In genomic region chr3R:6759419-6759818, dm6 we compare ENCODE assay signal across 1 fruit fly cellular context.
TF ChIP-seq lines count a peak whose summit lies in the region.

Gene bcd (minus strand): TSS chr3R:6759466.

TF ChIP-seq in whole organism, embryonic, 481 proteins besides CTCF, POLR2A, EP300 and RAD21 (continued from another document and continues in another):
- TF ChIP-seq Optix (GFP tag; IDR thresholded peaks at IDR 0.05; lab: Robert Waterston, UW): peak; percentile 78
- TF ChIP-seq bsh (GFP tag; optimal IDR thresholded peaks at IDR 0.05; lab: Kevin White, UChicago): peak in 1 of 2 experiments; percentile 68
- 0 out of 2 replicates have a peak, but pooled peaks have one; percentile 43 for TF ChIP-seq hbn (GFP tag; IDR thresholded peaks at IDR 0.05; lab: Robert Waterston, UW; ENCODE audit: partially characterized antibody)
- peak; percentile 69 for TF ChIP-seq CG30431 (GFP tag; optimal IDR thresholded peaks at IDR 0.05; lab: Kevin White, UChicago)
- TF ChIP-seq CG9876 (GFP tag; optimal IDR thresholded peaks at IDR 0.05; lab: Kevin White, UChicago): peak; percentile 74
- peak; percentile 49; the same call in 2 of the 3 replicates for TF ChIP-seq CG6791 (GFP tag; IDR thresholded peaks at IDR 0.05; lab: Robert Waterston, UW; ENCODE audit: partially characterized antibody)
- TF ChIP-seq br (optimal IDR thresholded peaks at IDR 0.05; lab: Kevin White, UChicago): no peak
- peak; percentile 78 for TF ChIP-seq Atf3 (GFP tag; optimal IDR thresholded peaks at IDR 0.05; lab: Kevin White, UChicago)
- TF ChIP-seq usp (GFP tag; optimal IDR thresholded peaks at IDR 0.05; lab: Kevin White, UChicago): no peak
- peak; percentile 80 for TF ChIP-seq HLH54F (GFP tag; optimal IDR thresholded peaks at IDR 0.05; lab: Kevin White, UChicago)
- TF ChIP-seq pros (GFP tag; optimal IDR thresholded peaks at IDR 0.05; lab: Kevin White, UChicago): no peak
- peak; percentile 61 for TF ChIP-seq Blimp-1 (GFP tag; optimal IDR thresholded peaks at IDR 0.05; lab: Kevin White, UChicago)
- TF ChIP-seq CG7963 (GFP tag; IDR thresholded peaks at IDR 0.05; lab: Robert Waterston, UW; ENCODE audit: partially characterized antibody): no peak
- TF ChIP-seq her (GFP tag; optimal IDR thresholded peaks at IDR 0.05; lab: Kevin White, UChicago): peak; percentile 67
- peak; percentile 76 for TF ChIP-seq ttk (GFP tag; IDR thresholded peaks at IDR 0.05; lab: Robert Waterston, UW)
- TF ChIP-seq HLH3B (GFP tag; IDR thresholded peaks at IDR 0.05; lab: Robert Waterston, UW): peak; percentile 63
- peak; percentile 26 for TF ChIP-seq CG18619 (GFP tag; optimal IDR thresholded peaks at IDR 0.05; lab: Kevin White, UChicago)
- peak; percentile 90 for TF ChIP-seq Chrac-16 (GFP tag; optimal IDR thresholded peaks at IDR 0.05; lab: Kevin White, UChicago)
- peak; percentile 61 for TF ChIP-seq seq (GFP tag; IDR thresholded peaks at IDR 0.05; lab: Robert Waterston, UW)
- peak; percentile 78 for TF ChIP-seq CG13287 (GFP tag; IDR thresholded peaks at IDR 0.05; lab: Robert Waterston, UW; ENCODE audit: partially characterized antibody)
- peak; percentile 54 for TF ChIP-seq CG31441 (GFP tag; IDR thresholded peaks at IDR 0.05; lab: Robert Waterston, UW)
- peak; percentile 65; the same call in 2 of the 3 replicates for TF ChIP-seq CG17361 (GFP tag; IDR thresholded peaks at IDR 0.05; lab: Robert Waterston, UW)
- TF ChIP-seq CG3281 (GFP tag; optimal IDR thresholded peaks at IDR 0.05; lab: Kevin White, UChicago): peak; percentile 33
- no peak for TF ChIP-seq h (optimal IDR thresholded peaks at IDR 0.05; lab: Kevin White, UChicago)
- TF ChIP-seq CG15011 (GFP tag; optimal IDR thresholded peaks at IDR 0.05; lab: Kevin White, UChicago): no peak
- peak; percentile 34; the same call in 1 of the 2 replicates for TF ChIP-seq crol (GFP tag; IDR thresholded peaks at IDR 0.05; lab: Robert Waterston, UW)
- peak; percentile 72 for TF ChIP-seq trem (tag; optimal IDR thresholded peaks at IDR 0.05; lab: Kevin White, UChicago)
- TF ChIP-seq CG12659 (GFP tag; optimal IDR thresholded peaks at IDR 0.05; lab: Kevin White, UChicago): peak; percentile 64
- peak; percentile 77 for TF ChIP-seq onecut (GFP tag; IDR thresholded peaks at IDR 0.05; lab: Robert Waterston, UW)
- no peak for TF ChIP-seq mld (GFP tag; IDR thresholded peaks at IDR 0.05; lab: Robert Waterston, UW; ENCODE audit: partially characterized antibody)
- TF ChIP-seq CG6689 (GFP tag; IDR thresholded peaks at IDR 0.05; lab: Robert Waterston, UW): peak; percentile 76
- TF ChIP-seq CoRest (tag; optimal IDR thresholded peaks at IDR 0.05; lab: Kevin White, UChicago): peak; percentile 72
- TF ChIP-seq CG7745 (tag; optimal IDR thresholded peaks at IDR 0.05; lab: Kevin White, UChicago): no peak
- peak; percentile 42; the same call in 1 of the 3 replicates for TF ChIP-seq CG3726 (GFP tag; IDR thresholded peaks at IDR 0.05; lab: Robert Waterston, UW)
- TF ChIP-seq ap (GFP tag; IDR thresholded peaks at IDR 0.05; lab: Robert Waterston, UW): peak; percentile 65
- TF ChIP-seq CG14441 (GFP tag; IDR thresholded peaks at IDR 0.05; lab: Robert Waterston, UW): peak; percentile 75
- TF ChIP-seq CG11695 (GFP tag; IDR thresholded peaks at IDR 0.05; lab: Robert Waterston, UW): peak; percentile 19; the same call in 1 of the 3 replicates
- TF ChIP-seq CG1792 (GFP tag; optimal IDR thresholded peaks at IDR 0.05; lab: Kevin White, UChicago): peak; percentile 52
- TF ChIP-seq CG12071 (GFP tag; optimal IDR thresholded peaks at IDR 0.05; lab: Kevin White, UChicago): peak; percentile 22
- peak; percentile 56 for TF ChIP-seq CG33557 (GFP tag; optimal IDR thresholded peaks at IDR 0.05; lab: Kevin White, UChicago)
- peak; percentile 4 for TF ChIP-seq sqz (GFP tag; optimal IDR thresholded peaks at IDR 0.05; lab: Kevin White, UChicago)
- TF ChIP-seq Oaz (GFP tag; IDR thresholded peaks at IDR 0.05; lab: Robert Waterston, UW): peak; percentile 61
- peak; percentile 39; the same call in 1 of the 3 replicates for TF ChIP-seq CG14050 (GFP tag; IDR thresholded peaks at IDR 0.05; lab: Robert Waterston, UW)
- peak; percentile 80 for TF ChIP-seq CG34422 (GFP tag; IDR thresholded peaks at IDR 0.05; lab: Robert Waterston, UW)
- no peak for TF ChIP-seq CG10565 (GFP tag; optimal IDR thresholded peaks at IDR 0.05; lab: Kevin White, UChicago)
- no peak for TF ChIP-seq Hey (tag; optimal IDR thresholded peaks at IDR 0.05; lab: Kevin White, UChicago)
- TF ChIP-seq shn (GFP tag; optimal IDR thresholded peaks at IDR 0.05; lab: Kevin White, UChicago): peak; percentile 80
- TF ChIP-seq CG1233 (GFP tag; optimal IDR thresholded peaks at IDR 0.05; lab: Kevin White, UChicago): peak; percentile 71
- peak; percentile 57 for TF ChIP-seq Ssrp (tag; optimal IDR thresholded peaks at IDR 0.05; lab: Kevin White, UChicago)
- TF ChIP-seq Adf1 (GFP tag; IDR thresholded peaks at IDR 0.05; lab: Robert Waterston, UW): peak; percentile 35
- TF ChIP-seq bcd (GFP tag; optimal IDR thresholded peaks at IDR 0.05; lab: Kevin White, UChicago): peak; percentile 90
- peak; percentile 55 for TF ChIP-seq Oli (tag; optimal IDR thresholded peaks at IDR 0.05; lab: Kevin White, UChicago)
- peak; percentile 97 for TF ChIP-seq stwl (tag; optimal IDR thresholded peaks at IDR 0.05; lab: Kevin White, UChicago)
- no peak for TF ChIP-seq CG1832 (GFP tag; optimal IDR thresholded peaks at IDR 0.05; lab: Kevin White, UChicago)
- TF ChIP-seq insv (GFP tag; optimal IDR thresholded peaks at IDR 0.05; lab: Kevin White, UChicago): peak in 1 of 2 experiments; percentile 54
- peak; percentile 71 for TF ChIP-seq da (GFP tag; optimal IDR thresholded peaks at IDR 0.05; lab: Kevin White, UChicago)
- peak; percentile 2 for TF ChIP-seq ash1 (GFP tag; optimal IDR thresholded peaks at IDR 0.05; lab: Kevin White, UChicago)
- TF ChIP-seq CG17912 (GFP tag; optimal IDR thresholded peaks at IDR 0.05; lab: Kevin White, UChicago): peak; percentile 68
- TF ChIP-seq CG2120 (GFP tag; optimal IDR thresholded peaks at IDR 0.05; lab: Kevin White, UChicago): peak; percentile 67
- peak; percentile 78; the same call in 1 of the 3 replicates for TF ChIP-seq gce (GFP tag; IDR thresholded peaks at IDR 0.05; lab: Robert Waterston, UW)
- no peak for TF ChIP-seq BtbVII (GFP tag; optimal IDR thresholded peaks at IDR 0.05; lab: Kevin White, UChicago)
- TF ChIP-seq Fer3 (tag; optimal IDR thresholded peaks at IDR 0.05; lab: Kevin White, UChicago): peak; percentile 66
- TF ChIP-seq tup (GFP tag; optimal IDR thresholded peaks at IDR 0.05; lab: Kevin White, UChicago): no peak
- TF ChIP-seq scrt (GFP tag; optimal IDR thresholded peaks at IDR 0.05; lab: Kevin White, UChicago): peak; percentile 8
- TF ChIP-seq CG6854 (GFP tag; optimal IDR thresholded peaks at IDR 0.05; lab: Kevin White, UChicago): no peak
- TF ChIP-seq NFAT (GFP tag; IDR thresholded peaks at IDR 0.05; lab: Robert Waterston, UW): peak; percentile 86
- peak; percentile 77 for TF ChIP-seq CG13624 (GFP tag; optimal IDR thresholded peaks at IDR 0.05; lab: Kevin White, UChicago)
- TF ChIP-seq Aef1 (GFP tag; IDR thresholded peaks at IDR 0.05; lab: Robert Waterston, UW): peak; percentile 74
- no peak for TF ChIP-seq hb (GFP tag; IDR thresholded peaks at IDR 0.05; lab: Robert Waterston, UW; ENCODE audit: partially characterized antibody)
- TF ChIP-seq pzg (GFP tag; optimal IDR thresholded peaks at IDR 0.05; lab: Kevin White, UChicago): peak; percentile 28
- TF ChIP-seq grn (GFP tag; optimal IDR thresholded peaks at IDR 0.05; lab: Kevin White, UChicago): no peak
- no peak for TF ChIP-seq CG31224 (GFP tag; IDR thresholded peaks at IDR 0.05; lab: Robert Waterston, UW)
- peak; percentile 49; the same call in 1 of the 2 replicates for TF ChIP-seq gt (GFP tag; IDR thresholded peaks at IDR 0.05; lab: Robert Waterston, UW)
- peak; percentile 78 for TF ChIP-seq Hmr (GFP tag; optimal IDR thresholded peaks at IDR 0.05; lab: Kevin White, UChicago)
- TF ChIP-seq ase (GFP tag; IDR thresholded peaks at IDR 0.05; lab: Robert Waterston, UW): peak; percentile 71; the same call in 2 of the 3 replicates
- peak; percentile 36 for TF ChIP-seq emc (GFP tag; optimal IDR thresholded peaks at IDR 0.05; lab: Kevin White, UChicago)
- TF ChIP-seq chn (GFP tag; optimal IDR thresholded peaks at IDR 0.05; lab: Kevin White, UChicago): peak; percentile 81
- no peak for TF ChIP-seq run (tag; optimal IDR thresholded peaks at IDR 0.05; lab: Kevin White, UChicago)
- TF ChIP-seq ara (GFP tag; IDR thresholded peaks at IDR 0.05; lab: Robert Waterston, UW): peak; percentile 89
- TF ChIP-seq fu2 (GFP tag; optimal IDR thresholded peaks at IDR 0.05; lab: Kevin White, UChicago): peak; percentile 38
- TF ChIP-seq Side (GFP tag; optimal IDR thresholded peaks at IDR 0.05; lab: Kevin White, UChicago): peak; percentile 65
- TF ChIP-seq CG4360 (GFP tag; IDR thresholded peaks at IDR 0.05; lab: Robert Waterston, UW): peak; percentile 65
- peak; percentile 60 for TF ChIP-seq bbx (GFP tag; IDR thresholded peaks at IDR 0.05; lab: Robert Waterston, UW; ENCODE audit: partially characterized antibody)
- TF ChIP-seq vnd (GFP tag; IDR thresholded peaks at IDR 0.05; lab: Robert Waterston, UW; ENCODE audit: partially characterized antibody): no peak
- TF ChIP-seq unc-4 (GFP tag; IDR thresholded peaks at IDR 0.05; lab: Robert Waterston, UW; ENCODE audit: partially characterized antibody): peak; percentile 49
- TF ChIP-seq H2.0 (GFP tag; IDR thresholded peaks at IDR 0.05; lab: Robert Waterston, UW): peak; percentile 64
- peak; percentile 70 for TF ChIP-seq Mad (GFP tag; optimal IDR thresholded peaks at IDR 0.05; lab: Kevin White, UChicago)
- peak; percentile 83 for TF ChIP-seq Antp (GFP tag; optimal IDR thresholded peaks at IDR 0.05; lab: Kevin White, UChicago)
- TF ChIP-seq maf-S (GFP tag; optimal IDR thresholded peaks at IDR 0.05; lab: Kevin White, UChicago): peak; percentile 54
- TF ChIP-seq fru (optimal IDR thresholded peaks at IDR 0.05; lab: Kevin White, UChicago): no peak
- TF ChIP-seq CG5180 (GFP tag; optimal IDR thresholded peaks at IDR 0.05; lab: Kevin White, UChicago): no peak
- TF ChIP-seq Gug (GFP tag; IDR thresholded peaks at IDR 0.05; lab: Robert Waterston, UW): peak; percentile 84
- 0 out of 2 replicates have a peak, but pooled peaks have one; percentile 4 for TF ChIP-seq sim (GFP tag; IDR thresholded peaks at IDR 0.05; lab: Robert Waterston, UW)
- peak; percentile 11 for TF ChIP-seq CG10543 (GFP tag; optimal IDR thresholded peaks at IDR 0.05; lab: Kevin White, UChicago)
- TF ChIP-seq Hr51 (GFP tag; optimal IDR thresholded peaks at IDR 0.05; lab: Kevin White, UChicago): peak; percentile 38 to 59
- TF ChIP-seq CG10959 (GFP tag; IDR thresholded peaks at IDR 0.05; lab: Robert Waterston, UW): peak; percentile 79
- peak; percentile 76 for TF ChIP-seq Mes4 (GFP tag; optimal IDR thresholded peaks at IDR 0.05; lab: Kevin White, UChicago)
- TF ChIP-seq CG4424 (GFP tag; optimal IDR thresholded peaks at IDR 0.05; lab: Kevin White, UChicago): peak; percentile 79
- peak; percentile 85 for TF ChIP-seq Xrp1 (GFP tag; IDR thresholded peaks at IDR 0.05; lab: Robert Waterston, UW)
- peak; percentile 46 for TF ChIP-seq CG13123 (GFP tag; optimal IDR thresholded peaks at IDR 0.05; lab: Kevin White, UChicago)
- TF ChIP-seq Hand (GFP tag; optimal IDR thresholded peaks at IDR 0.05; lab: Kevin White, UChicago): no peak
- TF ChIP-seq Neu2 (GFP tag; optimal IDR thresholded peaks at IDR 0.05; lab: Kevin White, UChicago; ENCODE audit: borderline replicate concordance): no peak
- peak; percentile 86 for TF ChIP-seq pum (GFP tag; optimal IDR thresholded peaks at IDR 0.05; lab: Kevin White, UChicago)
- peak; percentile 57 for TF ChIP-seq CG4617 (GFP tag; optimal IDR thresholded peaks at IDR 0.05; lab: Kevin White, UChicago; ENCODE audit: borderline replicate concordance)
- TF ChIP-seq CG9609 (GFP tag; optimal IDR thresholded peaks at IDR 0.05; lab: Kevin White, UChicago): peak; percentile 80
- TF ChIP-seq CG4820 (GFP tag; optimal IDR thresholded peaks at IDR 0.05; lab: Kevin White, UChicago): peak; percentile 68
- TF ChIP-seq CG10274 (GFP tag; optimal IDR thresholded peaks at IDR 0.05; lab: Kevin White, UChicago): peak; percentile 16
- TF ChIP-seq Fer2 (tag; optimal IDR thresholded peaks at IDR 0.05; lab: Kevin White, UChicago): peak; percentile 45
- TF ChIP-seq p53 (GFP tag; optimal IDR thresholded peaks at IDR 0.05; lab: Kevin White, UChicago): peak; percentile 76
- peak; percentile 64 for TF ChIP-seq CG12942 (GFP tag; optimal IDR thresholded peaks at IDR 0.05; lab: Kevin White, UChicago)
- peak; percentile 76 for TF ChIP-seq NC2β (GFP tag; optimal IDR thresholded peaks at IDR 0.05; lab: Kevin White, UChicago)
- TF ChIP-seq CG1529 (GFP tag; optimal IDR thresholded peaks at IDR 0.05; lab: Kevin White, UChicago): peak; percentile 21
- peak; percentile 62 for TF ChIP-seq ems (GFP tag; optimal IDR thresholded peaks at IDR 0.05; lab: Kevin White, UChicago)
- TF ChIP-seq CG1647 (GFP tag; optimal IDR thresholded peaks at IDR 0.05; lab: Kevin White, UChicago): peak; percentile 65
- TF ChIP-seq CG17186 (GFP tag; optimal IDR thresholded peaks at IDR 0.05; lab: Kevin White, UChicago): no peak
- TF ChIP-seq nmo (GFP tag; optimal IDR thresholded peaks at IDR 0.05; lab: Kevin White, UChicago): peak; percentile 78
- TF ChIP-seq CG12219 (GFP tag; optimal IDR thresholded peaks at IDR 0.05; lab: Kevin White, UChicago): peak; percentile 12
- TF ChIP-seq CG2678 (tag; optimal IDR thresholded peaks at IDR 0.05; lab: Kevin White, UChicago): no peak
- peak; percentile 40 for TF ChIP-seq D19B (GFP tag; optimal IDR thresholded peaks at IDR 0.05; lab: Kevin White, UChicago)
- no peak for TF ChIP-seq yki (optimal IDR thresholded peaks at IDR 0.05; lab: Kevin White, UChicago)
- TF ChIP-seq Six4 (GFP tag; optimal IDR thresholded peaks at IDR 0.05; lab: Kevin White, UChicago): peak; percentile 57
- peak; percentile 75 for TF ChIP-seq CG14667 (GFP tag; IDR thresholded peaks at IDR 0.05; lab: Robert Waterston, UW)
- TF ChIP-seq Vsx1 (GFP tag; optimal IDR thresholded peaks at IDR 0.05; lab: Kevin White, UChicago): no peak
- TF ChIP-seq CG16779 (GFP tag; IDR thresholded peaks at IDR 0.05; lab: Robert Waterston, UW): peak; percentile 47; the same call in 1 of the 2 replicates
- peak; percentile 10 for TF ChIP-seq CG9797 (GFP tag; optimal IDR thresholded peaks at IDR 0.05; lab: Kevin White, UChicago)
- peak; percentile 80; the same call in 1 of the 4 replicates for TF ChIP-seq chinmo (GFP tag; IDR thresholded peaks at IDR 0.05; lab: Robert Waterston, UW; ENCODE audit: partially characterized antibody)
- TF ChIP-seq zen (tag; optimal IDR thresholded peaks at IDR 0.05; lab: Kevin White, UChicago): peak; percentile 97
- TF ChIP-seq luna (GFP tag; optimal IDR thresholded peaks at IDR 0.05; lab: Kevin White, UChicago): no peak
